Fruit fly (Drosophila melanogaster): ENCODE measurements around the gene COX5A.

The COX5A gene

dm6 chr3R:11779357-11780018 is 39.7 kb upstream of the COX5A start (continued):
- TF ChIP-seq cwo (GFP tag; optimal IDR thresholded peaks at IDR 0.05) (no peak), p53 (GFP tag; optimal IDR thresholded peaks at IDR 0.05) (no peak), CG4404 (GFP tag; IDR thresholded peaks at IDR 0.05) (peak; percentile 65), CG11085 (GFP tag; IDR thresholded peaks at IDR 0.05) (no peak), Dref (GFP tag; IDR thresholded peaks at IDR 0.05) (no peak), pnt (GFP tag; optimal IDR thresholded peaks at IDR 0.05) (peak; percentile 61), CG18476 (GFP tag; optimal IDR thresholded peaks at IDR 0.05) (peak; percentile 78), scrt (GFP tag; optimal IDR thresholded peaks at IDR 0.05) (peak; percentile 52), ranshi (GFP tag; IDR thresholded peaks at IDR 0.05) (peak; percentile 64; the same call in 1 of the 2 replicates), CG9817 (tag; optimal IDR thresholded peaks at IDR 0.05) (peak; percentile 5), fru (optimal IDR thresholded peaks at IDR 0.05) (no peak), Hsf (GFP tag; optimal IDR thresholded peaks at IDR 0.05) (peak; percentile 68), CG14667 (GFP tag; IDR thresholded peaks at IDR 0.05) (no peak), CG13894 (tag; optimal IDR thresholded peaks at IDR 0.05) (no peak), Doc3 (GFP tag; IDR thresholded peaks at IDR 0.05; ENCODE audit: partially characterized antibody) (no peak), lab (GFP tag; optimal IDR thresholded peaks at IDR 0.05) (peak; percentile 14), CG3163 (GFP tag; optimal IDR thresholded peaks at IDR 0.05) (no peak), bowl (GFP tag; IDR thresholded peaks at IDR 0.05) (no peak), Bdp1 (GFP tag; optimal IDR thresholded peaks at IDR 0.05) (peak; percentile 41), CG12659 (GFP tag; optimal IDR thresholded peaks at IDR 0.05) (peak; percentile 48), Dbx (GFP tag; IDR thresholded peaks at IDR 0.05) (no peak), CG2129 (GFP tag; IDR thresholded peaks at IDR 0.05; ENCODE audit: partially characterized antibody) (no peak), CG4424 (GFP tag; optimal IDR thresholded peaks at IDR 0.05) (peak; percentile 80), pita (GFP tag; optimal IDR thresholded peaks at IDR 0.05) (no peak), CG43689 (GFP tag; IDR thresholded peaks at IDR 0.05) (no peak), tll (GFP tag; optimal IDR thresholded peaks at IDR 0.05) (peak in 1 of 2 experiments; percentile 77), CG13296 (GFP tag; optimal IDR thresholded peaks at IDR 0.05) (no peak), CG32772 (GFP tag; IDR thresholded peaks at IDR 0.05) (0 out of 2 replicates have a peak, but pooled peaks have one; percentile 19), ERR (GFP tag; optimal IDR thresholded peaks at IDR 0.05) (no peak), CG10959 (GFP tag; IDR thresholded peaks at IDR 0.05) (peak; percentile 72), az2 (GFP tag; optimal IDR thresholded peaks at IDR 0.05) (peak; percentile 85), Gug (GFP tag; IDR thresholded peaks at IDR 0.05) (peak; percentile 63; the same call in 2 of the 4 replicates), otp (GFP tag; IDR thresholded peaks at IDR 0.05) (0 out of 3 replicates have a peak, but pooled peaks have one; percentile 3), CG8765 (GFP tag; IDR thresholded peaks at IDR 0.05) (peak; percentile 32; the same call in 1 of the 2 replicates), CG4707 (GFP tag; optimal IDR thresholded peaks at IDR 0.05) (peak; percentile 55), CTCF (GFP tag; optimal IDR thresholded peaks at IDR 0.05) (no peak), CG32767 (GFP tag; IDR thresholded peaks at IDR 0.05) (no peak; the same call in none of the 2 replicates), CG16863 (GFP tag; optimal IDR thresholded peaks at IDR 0.05) (peak; percentile 59), CG18619 (GFP tag; optimal IDR thresholded peaks at IDR 0.05) (peak; percentile 63), crc (GFP tag; optimal IDR thresholded peaks at IDR 0.05) (peak; percentile 33), zfh1 (GFP tag; IDR thresholded peaks at IDR 0.05) (peak; percentile 76), Taf1 (GFP tag; IDR thresholded peaks at IDR 0.05) (no peak), pros (GFP tag; optimal IDR thresholded peaks at IDR 0.05) (peak; percentile 65), dmrt11E (tag; optimal IDR thresholded peaks at IDR 0.05) (peak; percentile 97), CG10366 (GFP tag; IDR thresholded peaks at IDR 0.05) (peak; percentile 59), al (GFP tag; IDR thresholded peaks at IDR 0.05) (no peak), croc (GFP tag; conservative IDR thresholded peaks at IDR 0.05) (peak; percentile 86), B-H1 (GFP tag; IDR thresholded peaks at IDR 0.05) (no peak; the same call in 2 of the 3 replicates), btn (GFP tag; optimal IDR thresholded peaks at IDR 0.05) (peak; percentile 68), Awh (GFP tag; IDR thresholded peaks at IDR 0.05) (peak; percentile 43; the same call in 1 of the 2 replicates), CG5245 (GFP tag; optimal IDR thresholded peaks at IDR 0.05) (peak; percentile 50)

All from whole organism, embryonic.